Fruit fly (Drosophila melanogaster): ENCODE measurements around the gene RhoGAP93B.

RhoGAP93B gene

DNA sequence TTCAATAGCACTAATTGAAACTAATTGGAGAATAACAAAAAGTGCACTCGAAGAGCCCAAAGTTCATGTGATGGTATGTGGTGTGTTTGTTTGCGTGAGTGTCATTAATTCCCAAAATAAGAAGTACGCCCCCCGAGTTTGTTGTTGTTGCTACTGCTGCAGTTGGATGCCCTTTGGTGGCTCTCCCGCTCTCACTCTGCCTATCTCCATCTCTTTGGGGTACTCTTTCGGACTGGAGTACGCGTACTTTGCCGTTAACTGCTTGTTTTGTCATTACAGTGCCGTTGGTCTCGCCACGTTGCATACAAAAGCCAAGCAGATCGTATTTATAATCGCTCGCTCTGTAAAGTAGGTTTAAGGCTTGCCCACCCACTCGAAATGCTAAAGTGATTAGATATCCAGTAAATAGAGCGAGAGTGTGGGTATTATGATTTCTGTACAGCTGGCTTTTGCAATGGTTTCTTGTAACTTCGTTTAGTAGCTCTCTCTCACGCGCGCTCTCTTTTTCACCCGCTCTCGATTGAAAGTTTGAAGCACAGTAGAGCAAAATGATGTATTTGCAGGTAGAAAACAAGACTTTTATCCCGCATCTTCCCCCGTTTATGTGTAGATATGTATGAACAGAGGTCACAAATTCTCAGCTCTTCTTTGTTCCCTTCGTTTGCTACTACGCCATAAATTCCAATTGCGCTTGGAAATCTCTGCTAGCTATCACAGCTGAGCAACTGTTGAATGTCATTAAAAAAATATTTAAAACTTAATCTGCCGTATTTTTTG, 14.5 kb upstream of the RhoGAP93B start (continued):
- TF ChIP-seq Eip93F (GFP tag; optimal IDR thresholded peaks at IDR 0.05) (peak; percentile 61), Eip75B (GFP tag; optimal IDR thresholded peaks at IDR 0.05) (peak; percentile 49), svp (GFP tag) (peak; percentile 89), CG3032 (tag; optimal IDR thresholded peaks at IDR 0.05) (no peak), Smox (GFP tag; optimal IDR thresholded peaks at IDR 0.05) (peak; percentile 54), Sox15 (GFP tag; optimal IDR thresholded peaks at IDR 0.05) (peak; percentile 49), Lpt (GFP tag; optimal IDR thresholded peaks at IDR 0.05) (peak; percentile 40), CG4318 (GFP tag; optimal IDR thresholded peaks at IDR 0.05) (peak; percentile 42), CG32006 (GFP tag; optimal IDR thresholded peaks at IDR 0.05) (peak; percentile 78), spab (GFP tag; optimal IDR thresholded peaks at IDR 0.05) (no peak), ss (GFP tag; optimal IDR thresholded peaks at IDR 0.05) (peak in 1 of 2 experiments; percentile 37), CG7368 (GFP tag; optimal IDR thresholded peaks at IDR 0.05) (peak; percentile 5), CG6854 (GFP tag; optimal IDR thresholded peaks at IDR 0.05) (no peak), achi (GFP tag; optimal IDR thresholded peaks at IDR 0.05) (peak; percentile 39), CG8319 (GFP tag; optimal IDR thresholded peaks at IDR 0.05) (no peak), Blimp-1 (GFP tag; optimal IDR thresholded peaks at IDR 0.05) (peak; percentile 6), esn (GFP tag; optimal IDR thresholded peaks at IDR 0.05) (peak; percentile 69), CG11762 (GFP tag; optimal IDR thresholded peaks at IDR 0.05; ENCODE audit: insufficient read depth) (peak; percentile 10), eg (GFP tag; IDR thresholded peaks at IDR 0.05) (no peak; the same call in 2 of the 3 replicates), fd59A (GFP tag; optimal IDR thresholded peaks at IDR 0.05) (no peak), Hr4 (GFP tag; optimal IDR thresholded peaks at IDR 0.05) (peak; percentile 64), CG6792 (GFP tag; optimal IDR thresholded peaks at IDR 0.05) (peak; percentile 23), CG15336 (GFP tag; IDR thresholded peaks at IDR 0.05) (peak; percentile 40; the same call in 1 of the 2 replicates), CG6808 (GFP tag; optimal IDR thresholded peaks at IDR 0.05) (peak; percentile 28), Ets21C (GFP tag; optimal IDR thresholded peaks at IDR 0.05) (no peak), CG34406 (GFP tag; optimal IDR thresholded peaks at IDR 0.05) (peak; percentile 47), fkh (GFP tag; optimal IDR thresholded peaks at IDR 0.05) (no peak), pdm3 (GFP tag; optimal IDR thresholded peaks at IDR 0.05) (no peak), CG6276 (GFP tag; optimal IDR thresholded peaks at IDR 0.05) (peak; percentile 60), cyc (GFP tag; optimal IDR thresholded peaks at IDR 0.05) (peak; percentile 31), Hr39 (GFP tag; optimal IDR thresholded peaks at IDR 0.05) (peak; percentile 56), CG31627 (GFP tag; optimal IDR thresholded peaks at IDR 0.05) (peak; percentile 67), Ets96B (tag; optimal IDR thresholded peaks at IDR 0.05) (peak; percentile 6), CG6163 (GFP tag; IDR thresholded peaks at IDR 0.05) (0 out of 3 replicates have a peak, but pooled peaks have one; percentile 25), CG9139 (GFP tag; optimal IDR thresholded peaks at IDR 0.05) (no peak), CG8632 (GFP tag; optimal IDR thresholded peaks at IDR 0.05) (peak; percentile 7), CG10669 (GFP tag; optimal IDR thresholded peaks at IDR 0.05) (peak; percentile 12)

DNA sequence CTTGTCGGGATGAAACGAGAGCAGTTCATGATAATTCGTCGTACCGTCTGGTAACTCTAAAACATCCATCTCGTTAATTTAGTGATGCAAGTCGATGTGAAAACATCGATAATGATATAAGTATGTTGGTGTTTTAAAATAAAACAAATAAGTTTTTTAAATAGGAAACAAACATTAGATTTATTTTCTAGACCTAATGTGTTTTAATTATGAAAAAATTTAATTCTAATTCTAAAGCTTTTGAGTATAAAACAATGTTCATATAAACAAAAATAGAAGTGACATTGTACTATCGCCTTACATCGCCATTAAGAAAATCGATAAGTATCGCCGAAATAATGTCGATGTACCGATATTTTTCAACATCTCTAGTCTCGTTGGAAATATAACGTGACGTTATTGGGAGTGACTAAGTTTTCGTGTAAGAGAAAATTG, 13.4 kb upstream of the RhoGAP93B start, which contains the start of gene Rab11:
Gene Rab11 (plus strand): TSS at position 363 of the 435 bp plus-strand sequence.
- peak; percentile 54 for TF ChIP-seq topi (GFP tag; optimal IDR thresholded peaks at IDR 0.05)
- TF ChIP-seq Hr39 (GFP tag; optimal IDR thresholded peaks at IDR 0.05), result peak; percentile 47
- TF ChIP-seq achi (GFP tag; optimal IDR thresholded peaks at IDR 0.05), result peak; percentile 15
- TF ChIP-seq CG11762 (GFP tag; optimal IDR thresholded peaks at IDR 0.05; ENCODE audit: insufficient read depth), result peak; percentile 1
- no peak for TF ChIP-seq CG6854 (GFP tag; optimal IDR thresholded peaks at IDR 0.05)
- TF ChIP-seq CG10631 (GFP tag; optimal IDR thresholded peaks at IDR 0.05), result peak; percentile 53
- TF ChIP-seq Met (GFP tag; optimal IDR thresholded peaks at IDR 0.05), result peak; percentile 47
- peak; percentile 31 for TF ChIP-seq CG6792 (GFP tag; optimal IDR thresholded peaks at IDR 0.05)
- peak; percentile 39 for TF ChIP-seq Sox14 (GFP tag; optimal IDR thresholded peaks at IDR 0.05)
- TF ChIP-seq Sox102F (GFP tag; optimal IDR thresholded peaks at IDR 0.05), result peak; percentile 8
- no peak for TF ChIP-seq Smox (GFP tag; optimal IDR thresholded peaks at IDR 0.05)
- TF ChIP-seq svp (GFP tag), result peak; percentile 52
- TF ChIP-seq net (GFP tag; optimal IDR thresholded peaks at IDR 0.05), result no peak
- peak; percentile 45 for TF ChIP-seq lz (GFP tag; optimal IDR thresholded peaks at IDR 0.05)
- TF ChIP-seq CG31627 (GFP tag; optimal IDR thresholded peaks at IDR 0.05), result peak; percentile 48
- no peak for TF ChIP-seq CG8319 (GFP tag; optimal IDR thresholded peaks at IDR 0.05)
- no peak for TF ChIP-seq CG6808 (GFP tag; optimal IDR thresholded peaks at IDR 0.05)
- peak; percentile 48 for TF ChIP-seq CG3919 (GFP tag; optimal IDR thresholded peaks at IDR 0.05)
- peak; percentile 48 for TF ChIP-seq acj6 (GFP tag; optimal IDR thresholded peaks at IDR 0.05)
- TF ChIP-seq cyc (GFP tag; optimal IDR thresholded peaks at IDR 0.05), result peak; percentile 15
- peak; percentile 52 for TF ChIP-seq OdsH (GFP tag; optimal IDR thresholded peaks at IDR 0.05)
- TF ChIP-seq CG6163 (GFP tag; IDR thresholded peaks at IDR 0.05), result no peak; the same call in 2 of the 3 replicates
- TF ChIP-seq Eip78C (GFP tag), result peak; percentile 49
- peak; percentile 11 for TF ChIP-seq CG8632 (GFP tag; optimal IDR thresholded peaks at IDR 0.05)
- no peak for TF ChIP-seq ss (GFP tag; optimal IDR thresholded peaks at IDR 0.05)
- peak; percentile 64 for TF ChIP-seq esn (GFP tag; optimal IDR thresholded peaks at IDR 0.05)
